Worm (Caenorhabditis elegans) whole organism, mixed stage, embryonic: ENCODE data around the gene fbxc-44.

Source experiments
- M03D4.4 ChIP-seq: sonication (generic microtip); optimal IDR thresholded peaks from 2 replicates; lab custom pipeline; 2017; ENCODE audit warnings: mild to moderate bottlenecking, missing genetic modification characterization, missing compliant biosample characterization
- bed-3 ChIP-seq: fragments of 200-800 bp; sonication (Bioruptor generic); optimal IDR thresholded peaks from 3 replicates; lab custom pipeline; 2018; ENCODE audit warnings: mild to moderate bottlenecking, missing genetic modification characterization, moderate library complexity, missing compliant biosample characterization
- blmp-1 ChIP-seq: fragments of 150-350 bp; optimal IDR thresholded peaks from 2 replicates; lab custom pipeline; 2014; ENCODE audit warnings: missing biosample characterization, missing genetic modification characterization
- ceh-39 ChIP-seq: fragments of 150-350 bp; optimal IDR thresholded peaks from 2 replicates; lab custom pipeline; 2014; ENCODE audit warnings: missing biosample characterization, missing genetic modification characterization
- ceh-43 ChIP-seq: fragments of 200-800 bp; sonication (Bioruptor generic); optimal IDR thresholded peaks from 2 replicates; lab custom pipeline; 2018; ENCODE audit warnings: mild to moderate bottlenecking, missing genetic modification characterization, moderate library complexity, missing compliant biosample characterization
- ceh-83 ChIP-seq: fragments of 200-800 bp; sonication (Bioruptor generic); optimal IDR thresholded peaks from 2 replicates; lab custom pipeline; 2018; ENCODE audit warnings: mild to moderate bottlenecking, missing genetic modification characterization, missing compliant biosample characterization
- ces-1 ChIP-seq: fragments of 150-350 bp; optimal IDR thresholded peaks from 2 replicates; lab custom pipeline; 2014; ENCODE audit warnings: missing biosample characterization, missing genetic modification reagents, missing genetic modification characterization
- cnd-1 ChIP-seq: fragments of 200-800 bp; sonication (Bioruptor generic); optimal IDR thresholded peaks from 2 replicates; lab custom pipeline; 2018; ENCODE audit warnings: mild to moderate bottlenecking, missing genetic modification characterization, missing compliant biosample characterization
- drap-1 ChIP-seq: fragments of 200-800 bp; sonication (Bioruptor generic); optimal IDR thresholded peaks from 3 replicates; lab custom pipeline; 2018; ENCODE audit warnings: mild to moderate bottlenecking, missing genetic modification characterization, missing compliant biosample characterization
- elt-1 ChIP-seq: sonication (generic microtip); optimal IDR thresholded peaks from 2 replicates; lab custom pipeline; 2017; ENCODE audit warnings: missing genetic modification characterization, mild to moderate bottlenecking, missing compliant biosample characterization, antibody characterized with exemption, moderate library complexity, borderline replicate concordance; ENCODE audit not compliant: insufficient read depth
- flh-1 ChIP-seq: fragments of 200-800 bp; sonication (Bioruptor generic); optimal IDR thresholded peaks from 2 replicates; lab custom pipeline; 2018; ENCODE audit warnings: mild to moderate bottlenecking, missing genetic modification characterization, moderate library complexity, missing compliant biosample characterization
- ham-2 ChIP-seq: fragments of 200-800 bp; sonication (Bioruptor generic); optimal IDR thresholded peaks from 2 replicates; lab custom pipeline; 2018; ENCODE audit warnings: mild to moderate bottlenecking, missing genetic modification characterization, missing compliant biosample characterization
- hlh-1 ChIP-seq: fragments of 150-350 bp; optimal IDR thresholded peaks from 2 replicates; lab custom pipeline; 2014; ENCODE audit warnings: missing biosample characterization, missing genetic modification reagents, missing genetic modification characterization
- lin-13 ChIP-seq: fragments of 150-350 bp; optimal IDR thresholded peaks from 2 replicates; lab custom pipeline; 2014; ENCODE audit warnings: missing biosample characterization, missing genetic modification characterization
- lsy-2 ChIP-seq: fragments of 150-350 bp; optimal IDR thresholded peaks from 2 replicates; lab custom pipeline; 2014; ENCODE audit warnings: missing biosample characterization, missing genetic modification characterization
- mep-1 ChIP-seq: fragments of 150-350 bp; optimal IDR thresholded peaks from 2 replicates; lab custom pipeline; 2017; ENCODE audit warnings: missing biosample characterization, missing genetic modification reagents, missing genetic modification characterization, inconsistent platforms
- mls-2 ChIP-seq: sonication (generic microtip); optimal IDR thresholded peaks from 2 replicates; lab custom pipeline; 2016; ENCODE audit warnings: mild to moderate bottlenecking, missing genetic modification characterization, moderate library complexity, missing compliant biosample characterization
- nhr-12 ChIP-seq: fragments of 150-350 bp; optimal IDR thresholded peaks from 2 replicates; lab custom pipeline; 2014; ENCODE audit warnings: missing biosample characterization, missing genetic modification characterization
- nhr-2 ChIP-seq: fragments of 150-350 bp; optimal IDR thresholded peaks from 2 replicates; lab custom pipeline; 2014; ENCODE audit warnings: missing biosample characterization, missing genetic modification characterization
- nhr-237 ChIP-seq: fragments of 150-350 bp; optimal IDR thresholded peaks from 2 replicates; lab custom pipeline; 2014; ENCODE audit warnings: missing biosample characterization, missing genetic modification characterization
- nhr-28 ChIP-seq: fragments of 150-350 bp; optimal IDR thresholded peaks from 2 replicates; lab custom pipeline; 2014; ENCODE audit warnings: missing biosample characterization, missing genetic modification characterization
- nhr-76 ChIP-seq: sonication (generic microtip); optimal IDR thresholded peaks from 2 replicates; lab custom pipeline; 2017; ENCODE audit warnings: missing biosample characterization, missing genetic modification characterization
- pha-4 ChIP-seq: fragments of 150-350 bp; optimal IDR thresholded peaks from 2 replicates; lab custom pipeline; 2018; ENCODE audit warnings: missing biosample characterization, missing genetic modification reagents, missing genetic modification characterization
- sem-2 ChIP-seq: fragments of 200-800 bp; sonication (Bioruptor generic); optimal IDR thresholded peaks from 2 replicates; lab custom pipeline; 2018; ENCODE audit warnings: mild to moderate bottlenecking, missing genetic modification characterization, missing compliant biosample characterization
- snpc-4 ChIP-seq: fragments of 150-350 bp; optimal IDR thresholded peaks from 2 replicates; lab custom pipeline; 2014; ENCODE audit warnings: missing biosample characterization, missing genetic modification characterization
- sptf-1 ChIP-seq: sonication (generic microtip); optimal IDR thresholded peaks from 2 replicates; lab custom pipeline; 2017; ENCODE audit warnings: mild to moderate bottlenecking, missing genetic modification characterization, moderate library complexity, missing compliant biosample characterization
- tbx-8 ChIP-seq: fragments of 200-800 bp; sonication (Bioruptor generic); optimal IDR thresholded peaks from 2 replicates; lab custom pipeline; 2018; ENCODE audit warnings: mild to moderate bottlenecking, missing genetic modification characterization, moderate library complexity, missing compliant biosample characterization
- unc-120 ChIP-seq: sonication (generic microtip); optimal IDR thresholded peaks from 2 replicates; lab custom pipeline; 2017; ENCODE audit warnings: missing genetic modification characterization, missing compliant biosample characterization; ENCODE audit not compliant: poor library complexity, severe bottlenecking
- unc-62 ChIP-seq: fragments of 150-350 bp; optimal IDR thresholded peaks from 2 replicates; lab custom pipeline; 2014; ENCODE audit warnings: missing biosample characterization, missing genetic modification reagents, missing genetic modification characterization
- zip-8 ChIP-seq: fragments of 150-350 bp; optimal IDR thresholded peaks from 2 replicates; lab custom pipeline; 2014; ENCODE audit warnings: missing biosample characterization, missing genetic modification characterization
- ztf-11 ChIP-seq: fragments of 150-350 bp; optimal IDR thresholded peaks from 2 replicates; lab custom pipeline; 2014; ENCODE audit warnings: missing biosample characterization, missing genetic modification characterization

fbxc-44 gene

DNA sequence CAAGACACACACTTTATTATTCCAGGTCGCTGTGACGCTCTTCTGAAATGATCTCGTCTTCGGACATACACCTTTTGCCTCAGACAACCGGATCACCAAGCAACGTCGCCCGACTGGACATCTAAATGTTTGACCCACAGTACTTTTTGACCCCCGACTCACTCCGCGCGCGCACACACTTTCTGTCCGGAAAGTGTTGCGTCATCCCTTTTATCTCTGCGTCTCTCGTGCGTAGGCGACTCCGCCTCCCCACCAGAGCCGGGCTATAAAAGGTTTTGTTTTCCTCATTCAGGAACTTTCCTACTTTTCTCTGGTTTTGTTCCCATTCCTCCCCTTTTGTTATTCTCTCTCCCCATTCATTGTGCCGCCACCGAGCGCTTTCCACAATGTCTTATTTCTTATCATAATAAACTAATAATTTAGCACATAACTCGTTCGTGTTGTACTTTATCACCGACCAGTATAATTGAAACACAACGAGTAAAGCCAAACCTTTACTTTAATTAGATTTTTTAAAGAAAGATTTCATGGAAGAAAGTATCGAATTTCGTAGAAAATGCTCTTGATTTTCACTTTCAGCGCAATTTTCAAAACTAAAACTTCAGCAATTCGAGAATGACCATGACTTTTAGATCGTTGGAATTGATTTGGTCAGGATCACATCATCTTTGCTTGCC, 28.3 kb downstream of the fbxc-44 start, which contains the start of gene F31D5.6:
F31D5.6 (plus strand) TSS at position 627 of the 677 bp plus-strand sequence.
- peak; percentile 52 for TF ChIP-seq zip-8 (tag; lab: Kevin White, UChicago)
- no peak for TF ChIP-seq ham-2 (GFP tag; lab: Kevin White, UChicago)
- no peak for TF ChIP-seq hlh-1 (tag; lab: Kevin White, UChicago)
- TF ChIP-seq lsy-2 (tag; lab: Kevin White, UChicago), result no peak
- no peak for TF ChIP-seq nhr-76 (tag; lab: Kevin White, UChicago)
- TF ChIP-seq nhr-12, result no peak
- no peak for TF ChIP-seq drap-1

DNA sequence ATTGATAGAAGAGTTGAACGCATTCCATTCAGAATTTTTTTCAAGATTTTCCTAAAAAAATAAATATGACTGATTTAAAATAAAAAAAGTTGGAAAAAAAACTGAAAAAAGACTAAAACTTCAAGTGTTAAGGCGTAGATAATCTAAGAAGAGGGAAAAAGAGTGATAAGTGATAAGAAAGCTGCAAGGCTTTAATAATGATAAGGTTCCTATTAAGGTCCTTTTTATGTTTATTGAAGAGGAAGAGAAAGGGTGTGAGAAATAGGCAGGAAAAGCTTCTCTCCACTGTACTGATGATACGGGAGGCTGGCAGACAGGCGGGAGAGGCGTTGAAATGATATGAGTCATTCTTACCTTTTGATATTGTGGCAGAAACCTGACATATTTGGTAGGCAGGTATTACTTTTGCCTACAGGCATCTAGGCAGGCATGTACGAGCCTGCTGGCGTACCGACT, 33.8 kb downstream of the fbxc-44 start, which contains the start of gene mth-1:
mth-1 (minus strand) TSS at position 51 of the 456 bp plus-strand sequence.
- TF ChIP-seq sptf-1 (tag; lab: Kevin White, UChicago) (no peak), nhr-28 (tag; lab: Kevin White, UChicago) (no peak), snpc-4 (tag; lab: Kevin White, UChicago) (no peak), tbx-8 (GFP tag; lab: Kevin White, UChicago) (no peak), ham-2 (GFP tag; lab: Kevin White, UChicago) (no peak), lin-13 (tag; lab: Kevin White, UChicago) (no peak), nhr-2 (tag; lab: Kevin White, UChicago) (no peak), elt-1 (tag; lab: Kevin White, UChicago) (no peak), nhr-237 (tag; lab: Kevin White, UChicago) (no peak), ceh-43 (GFP tag; lab: Kevin White, UChicago) (no peak), flh-1 (no peak), blmp-1 (tag; lab: Kevin White, UChicago) (no peak), ztf-11 (tag; lab: Kevin White, UChicago) (no peak), ceh-39 (tag; lab: Kevin White, UChicago) (no peak), M03D4.4 (no peak), sem-2 (GFP tag; lab: Kevin White, UChicago) (no peak), mls-2 (no peak), ceh-83 (GFP tag; lab: Kevin White, UChicago) (no peak), pha-4 (no peak)

DNA sequence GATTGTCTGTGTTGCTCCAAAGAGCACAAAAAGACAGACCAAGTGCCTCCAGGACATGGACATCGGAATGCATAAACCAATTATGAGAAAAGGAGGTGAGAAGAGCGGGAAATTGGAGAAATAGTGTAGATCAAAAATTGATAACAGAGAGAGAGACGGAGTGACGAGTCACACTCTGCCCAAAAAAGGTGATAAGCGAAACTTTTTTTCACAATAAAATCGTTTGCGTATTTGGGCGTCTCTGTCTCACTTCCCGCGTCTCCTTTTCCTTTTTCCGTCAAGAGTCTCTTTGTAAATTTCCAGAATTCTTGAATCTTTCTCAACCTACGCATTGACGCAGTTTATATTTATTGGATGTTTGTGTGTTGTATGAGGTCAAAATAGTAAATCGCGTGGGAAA, 43.4 kb downstream of the fbxc-44 start, which contains the start of gene mth-2:
mth-2 (minus strand) TSS at position 188 of the 400 bp plus-strand sequence.
- TF ChIP-seq mls-2 (no peak), tbx-8 (GFP tag; lab: Kevin White, UChicago) (no peak), mep-1 (no peak), pha-4 (no peak), flh-1 (no peak), nhr-28 (tag; lab: Kevin White, UChicago) (no peak), bed-3 (GFP tag; lab: Kevin White, UChicago) (no peak), cnd-1 (tag; lab: Kevin White, UChicago) (no peak), unc-62 (GFP tag; lab: Kevin White, UChicago) (no peak), ces-1 (no peak), unc-120 (tag; lab: Kevin White, UChicago) (no peak)
